Fruit fly (Drosophila melanogaster): ENCODE measurements around the gene Osi11.

DNA sequence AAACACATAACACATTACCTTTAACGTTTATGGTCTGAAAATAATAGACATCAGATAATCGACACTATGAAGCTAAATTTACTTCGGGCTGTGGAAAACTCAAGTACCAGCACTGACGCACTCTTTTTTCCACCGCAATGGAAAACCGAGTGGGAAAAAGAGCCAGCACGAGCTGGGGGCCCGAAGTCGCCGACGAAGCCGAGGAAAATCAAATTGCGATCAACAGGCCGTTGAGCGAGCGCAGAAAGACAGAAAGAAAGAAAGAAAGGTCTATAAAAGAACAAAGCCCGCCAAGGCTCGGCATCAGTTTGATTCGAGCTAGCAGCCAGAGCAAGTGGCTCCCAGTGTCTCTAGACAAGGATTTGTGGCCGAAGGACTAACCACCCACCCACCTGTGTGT lies 9.7 kb upstream of the Osi11 start, which contains the start of gene Osi12:
- TF ChIP-seq Mnt (GFP tag; optimal IDR thresholded peaks at IDR 0.05): no peak
- no peak for TF ChIP-seq bab1 (GFP tag; optimal IDR thresholded peaks at IDR 0.05)
- TF ChIP-seq CG33017 (tag; optimal IDR thresholded peaks at IDR 0.05): no peak
- TF ChIP-seq CG7101 (tag; optimal IDR thresholded peaks at IDR 0.05): no peak
- no peak for TF ChIP-seq cnc (optimal IDR thresholded peaks at IDR 0.05)
- no peak for TF ChIP-seq CG5204 (GFP tag; optimal IDR thresholded peaks at IDR 0.05)

Measured in whole organism, adult.